Worm (Caenorhabditis elegans): ENCODE data around the gene B0280.7.

B0280.7 gene

ce11 chrIII:7096481-7096880, 15.2 kb downstream of the B0280.7 start:
- TF ChIP-seq cog-1 (tag; optimal IDR thresholded peaks at IDR 0.05) (no peak), ztf-29 (GFP tag; IDR thresholded peaks at IDR 0.05) (no peak), ztf-23 (GFP tag; IDR thresholded peaks at IDR 0.05) (no peak), flt-1 (GFP tag; IDR thresholded peaks at IDR 0.05) (no peak), med-1 (GFP tag; optimal IDR thresholded peaks at IDR 0.05; ENCODE audit: insufficient read depth) (no peak), klf-2 (GFP tag; conservative IDR thresholded peaks at IDR 0.05) (no peak), tab-1 (GFP tag; IDR thresholded peaks at IDR 0.05) (no peak), ref-1 (GFP tag; conservative IDR thresholded peaks at IDR 0.05) (no peak), T22C8.4 (GFP tag; IDR thresholded peaks at IDR 0.05) (no peak)

- TF ChIP-seq ztf-29 (GFP tag; IDR thresholded peaks at IDR 0.05) (no peak), cog-1 (tag; optimal IDR thresholded peaks at IDR 0.05) (no peak), T22C8.4 (GFP tag; IDR thresholded peaks at IDR 0.05) (no peak)
Measured at ce11 chrIII:7095156-7095555, 16.5 kb downstream of the B0280.7 start, which contains the start of gene nhr-9. nhr-9 (plus strand) TSS chrIII:7095462.

ce11 chrIII:7091042-7091441, 20.7 kb downstream of the B0280.7 start, which contains the start of gene ZK418.2:
ZK418.2 (plus strand) TSS chrIII:7091342.
- no peak for TF ChIP-seq tab-1 (GFP tag; IDR thresholded peaks at IDR 0.05)
- no peak for TF ChIP-seq med-1 (GFP tag; optimal IDR thresholded peaks at IDR 0.05; ENCODE audit: insufficient read depth)
- TF ChIP-seq ztf-29 (GFP tag; IDR thresholded peaks at IDR 0.05) = no peak
- TF ChIP-seq ref-1 (GFP tag; conservative IDR thresholded peaks at IDR 0.05) = no peak
- no peak for TF ChIP-seq klf-2 (GFP tag; conservative IDR thresholded peaks at IDR 0.05)
- no peak for TF ChIP-seq T22C8.4 (GFP tag; IDR thresholded peaks at IDR 0.05)
- TF ChIP-seq cog-1 (tag; optimal IDR thresholded peaks at IDR 0.05) = no peak
- no peak for TF ChIP-seq ztf-23 (GFP tag; IDR thresholded peaks at IDR 0.05)
- TF ChIP-seq flt-1 (GFP tag; IDR thresholded peaks at IDR 0.05) = no peak

ce11 chrIII:7090545-7090944, 21.1 kb downstream of the B0280.7 start, which contains the start of gene ZK418.10:
ZK418.10 (minus strand) TSS chrIII:7090692.
- TF ChIP-seq med-1 (GFP tag; optimal IDR thresholded peaks at IDR 0.05; ENCODE audit: insufficient read depth) (no peak), ztf-29 (GFP tag; IDR thresholded peaks at IDR 0.05) (no peak), ref-1 (GFP tag; conservative IDR thresholded peaks at IDR 0.05) (no peak), klf-2 (GFP tag; conservative IDR thresholded peaks at IDR 0.05) (no peak), ztf-23 (GFP tag; IDR thresholded peaks at IDR 0.05) (no peak), T22C8.4 (GFP tag; IDR thresholded peaks at IDR 0.05) (no peak), cog-1 (tag; optimal IDR thresholded peaks at IDR 0.05) (no peak), tab-1 (GFP tag; IDR thresholded peaks at IDR 0.05) (no peak), flt-1 (GFP tag; IDR thresholded peaks at IDR 0.05) (no peak)

ce11 chrIII:7087691-7088323, 23.9 kb downstream of the B0280.7 start, which contains the start of gene fubl-2:
fubl-2 (minus strand) TSS chrIII:7087741.
- TF ChIP-seq med-1 (GFP tag; optimal IDR thresholded peaks at IDR 0.05; ENCODE audit: insufficient read depth) = no peak
- 0 out of 2 replicates have a peak, but pooled peaks have one; percentile 27 for TF ChIP-seq ztf-23 (GFP tag; IDR thresholded peaks at IDR 0.05)

- TF ChIP-seq ztf-23 (GFP tag; IDR thresholded peaks at IDR 0.05) (no peak), ztf-29 (GFP tag; IDR thresholded peaks at IDR 0.05) (no peak), ref-1 (GFP tag; conservative IDR thresholded peaks at IDR 0.05) (no peak), flt-1 (GFP tag; IDR thresholded peaks at IDR 0.05) (no peak), klf-2 (GFP tag; conservative IDR thresholded peaks at IDR 0.05) (no peak), med-1 (GFP tag; optimal IDR thresholded peaks at IDR 0.05; ENCODE audit: insufficient read depth) (no peak), T22C8.4 (GFP tag; IDR thresholded peaks at IDR 0.05) (no peak), tab-1 (GFP tag; IDR thresholded peaks at IDR 0.05) (no peak), cog-1 (tag; optimal IDR thresholded peaks at IDR 0.05) (no peak)
Measured at ce11 chrIII:7087180-7087579, 24.5 kb downstream of the B0280.7 start.

- TF ChIP-seq flt-1 (GFP tag; IDR thresholded peaks at IDR 0.05) (no peak), ref-1 (GFP tag; conservative IDR thresholded peaks at IDR 0.05) (no peak), tab-1 (GFP tag; IDR thresholded peaks at IDR 0.05) (no peak)
Measured at ce11 chrIII:7084908-7085307, 26.8 kb downstream of the B0280.7 start, which contains the start of gene tofu-7. tofu-7 (minus strand) TSS chrIII:7085018.

- TF ChIP-seq flt-1 (GFP tag; IDR thresholded peaks at IDR 0.05) = no peak
- TF ChIP-seq med-1 (GFP tag; optimal IDR thresholded peaks at IDR 0.05; ENCODE audit: insufficient read depth) = no peak
- no peak for TF ChIP-seq ref-1 (GFP tag; conservative IDR thresholded peaks at IDR 0.05)
- TF ChIP-seq tab-1 (GFP tag; IDR thresholded peaks at IDR 0.05) = no peak
- TF ChIP-seq ztf-23 (GFP tag; IDR thresholded peaks at IDR 0.05) = no peak
- TF ChIP-seq cog-1 (tag; optimal IDR thresholded peaks at IDR 0.05) = no peak
Measured at ce11 chrIII:7083106-7083505, 28.6 kb downstream of the B0280.7 start.

ce11 chrIII:7081488-7081887, 30.2 kb downstream of the B0280.7 start:
- TF ChIP-seq T22C8.4 (GFP tag; IDR thresholded peaks at IDR 0.05) (no peak), ztf-29 (GFP tag; IDR thresholded peaks at IDR 0.05) (no peak), cog-1 (tag; optimal IDR thresholded peaks at IDR 0.05) (no peak), ztf-23 (GFP tag; IDR thresholded peaks at IDR 0.05) (no peak), med-1 (GFP tag; optimal IDR thresholded peaks at IDR 0.05; ENCODE audit: insufficient read depth) (no peak)

- TF ChIP-seq tab-1 (GFP tag; IDR thresholded peaks at IDR 0.05) = no peak
- TF ChIP-seq klf-2 (GFP tag; conservative IDR thresholded peaks at IDR 0.05) = no peak
- no peak for TF ChIP-seq ztf-23 (GFP tag; IDR thresholded peaks at IDR 0.05)
Measured at ce11 chrIII:7080689-7081088, 31.0 kb downstream of the B0280.7 start, which contains the start of gene ZK418.7. ZK418.7 (minus strand) TSS chrIII:7080789.

- TF ChIP-seq T22C8.4 (GFP tag; IDR thresholded peaks at IDR 0.05) (no peak), ztf-23 (GFP tag; IDR thresholded peaks at IDR 0.05) (no peak), med-1 (GFP tag; optimal IDR thresholded peaks at IDR 0.05; ENCODE audit: insufficient read depth) (no peak), ztf-29 (GFP tag; IDR thresholded peaks at IDR 0.05) (no peak), flt-1 (GFP tag; IDR thresholded peaks at IDR 0.05) (no peak), ref-1 (GFP tag; conservative IDR thresholded peaks at IDR 0.05) (no peak), tab-1 (GFP tag; IDR thresholded peaks at IDR 0.05) (no peak), cog-1 (tag; optimal IDR thresholded peaks at IDR 0.05) (no peak), klf-2 (GFP tag; conservative IDR thresholded peaks at IDR 0.05) (no peak)
Measured at ce11 chrIII:7078737-7079136, 33.0 kb downstream of the B0280.7 start, which contains the start of gene ZK418.6. ZK418.6 (minus strand) TSS chrIII:7078837.
